Fruit fly (Drosophila melanogaster) whole organism, embryonic: ENCODE results near the gene CG2278.

Experiments used
- Abd-B ChIP-seq: fragments of 200-800 bp; sonication (Bioruptor generic); optimal IDR thresholded peaks from 2 replicates; lab custom pipeline; 2018; ENCODE audit warnings: missing biosample characterization, mild to moderate bottlenecking, missing genetic modification characterization, moderate library complexity
- Blimp-1 ChIP-seq: fragments of 200-800 bp; sonication (Bioruptor generic); optimal IDR thresholded peaks from 3 replicates; lab custom pipeline; 2018; ENCODE audit warnings: missing biosample characterization, missing genetic modification characterization, mild to moderate bottlenecking, moderate library complexity, missing genetic modification reagents
- CG11504 ChIP-seq: fragments of 200-800 bp; sonication (Bioruptor generic); optimal IDR thresholded peaks from 3 replicates; lab custom pipeline; 2019; ENCODE audit warnings: missing biosample characterization, mild to moderate bottlenecking, missing genetic modification characterization, moderate library complexity
- CG15269 ChIP-seq: fragments of 200-800 bp; sonication (Bioruptor generic); optimal IDR thresholded peaks from 2 replicates; lab custom pipeline; 2018; ENCODE audit warnings: missing biosample characterization, mild to moderate bottlenecking, missing genetic modification characterization, moderate library complexity
- CG15696 ChIP-seq: fragments of 200-800 bp; sonication (Bioruptor generic); optimal IDR thresholded peaks from 2 replicates; lab custom pipeline; 2019; ENCODE audit warnings: missing biosample characterization, mild to moderate bottlenecking, missing genetic modification characterization, moderate library complexity
- CG1603 ChIP-seq: fragments of 200-800 bp; sonication (Bioruptor generic); optimal IDR thresholded peaks from 2 replicates; lab custom pipeline; 2019; ENCODE audit warnings: missing biosample characterization, mild to moderate bottlenecking, missing genetic modification characterization, moderate library complexity
- CG16863 ChIP-seq: fragments of 200-800 bp; sonication (Bioruptor generic); optimal IDR thresholded peaks from 3 replicates; lab custom pipeline; 2016; ENCODE audit warnings: missing biosample characterization, missing genetic modification characterization
- CG17361 ChIP-seq: fragments of 200-800 bp; sonication (Bioruptor generic); IDR thresholded peaks from 3 replicates; pipeline ENCODE4 v1.3.6; 2022; ENCODE audit warnings: missing biosample characterization, missing genetic modification characterization
- CG2120 ChIP-seq: fragments of 200-800 bp; sonication (Bioruptor generic); optimal IDR thresholded peaks from 3 replicates; lab custom pipeline; 2016; ENCODE audit warnings: missing biosample characterization, missing genetic modification characterization
- CG30020 ChIP-seq: fragments of 200-800 bp; optimal IDR thresholded peaks from 2 replicates; lab custom pipeline; 2019; ENCODE audit warnings: missing biosample characterization, mild to moderate bottlenecking, missing genetic modification characterization, moderate library complexity
- CG3838 ChIP-seq: fragments of 200-800 bp; sonication (Bioruptor generic); optimal IDR thresholded peaks from 3 replicates; lab custom pipeline; 2016; ENCODE audit warnings: missing biosample characterization, missing genetic modification characterization
- CG3847 ChIP-seq: fragments of 200-800 bp; sonication (Bioruptor generic); IDR thresholded peaks from 2 replicates; pipeline ENCODE4 v1.3.6; 2022; ENCODE audit warnings: missing biosample characterization, missing genetic modification characterization
- CG4617 ChIP-seq: fragments of 200-800 bp; sonication (Bioruptor generic); optimal IDR thresholded peaks from 3 replicates; lab custom pipeline; 2016; ENCODE audit warnings: missing biosample characterization, missing genetic modification characterization, borderline replicate concordance
- CG6254 ChIP-seq: fragments of 200-800 bp; sonication (Bioruptor generic); optimal IDR thresholded peaks from 3 replicates; lab custom pipeline; 2017; ENCODE audit warnings: mild to moderate bottlenecking, missing biosample characterization, missing genetic modification reagents, missing genetic modification characterization
- CG6791 ChIP-seq: fragments of 200-800 bp; sonication (Bioruptor generic); IDR thresholded peaks from 3 replicates; pipeline ENCODE4 v1.3.6; 2022; ENCODE audit warnings: missing biosample characterization, missing genetic modification characterization; ENCODE audit not compliant: partially characterized antibody
- CG8281 ChIP-seq: fragments of 200-800 bp; sonication (Bioruptor generic); optimal IDR thresholded peaks from 2 replicates; lab custom pipeline; 2018; ENCODE audit warnings: missing biosample characterization, mild to moderate bottlenecking, missing genetic modification characterization, moderate library complexity
- CG9727 ChIP-seq: fragments of 200-800 bp; sonication (Bioruptor generic); optimal IDR thresholded peaks from 3 replicates; lab custom pipeline; 2017; ENCODE audit warnings: missing biosample characterization, mild to moderate bottlenecking, missing genetic modification characterization
- CG9876 ChIP-seq: fragments of 200-800 bp; sonication (Bioruptor generic); optimal IDR thresholded peaks from 2 replicates; lab custom pipeline; 2016; ENCODE audit warnings: missing biosample characterization, missing genetic modification characterization
- D ChIP-seq, 2 experiments: fragments of 200-800 bp in 1 of 2; fragments of >200 bp in 1 of 2; sonication (Bioruptor generic) in 1 of 2; optimal IDR thresholded peaks; 2 replicates in 1 of 2; 3 replicates in 1 of 2; lab custom pipeline; 2017; ENCODE audit warnings: mild to moderate bottlenecking in 1 of 2, missing biosample characterization in 1 of 2, missing genetic modification characterization in 1 of 2, missing genetic modification reagents in 1 of 2
- D19A ChIP-seq: fragments of 200-800 bp; optimal IDR thresholded peaks from 3 replicates; lab custom pipeline; 2019; ENCODE audit warnings: missing biosample characterization, mild to moderate bottlenecking, missing genetic modification characterization, moderate library complexity
- Dbx ChIP-seq: fragments of 200-800 bp; sonication (Bioruptor generic); IDR thresholded peaks from 3 replicates; pipeline ENCODE4 v1.3.6; 2022; ENCODE audit warnings: missing biosample characterization, missing genetic modification characterization
- Drgx ChIP-seq: fragments of 200-800 bp; sonication (Bioruptor generic); IDR thresholded peaks from 2 replicates; pipeline ENCODE4 v1.3.6; 2022; ENCODE audit warnings: missing biosample characterization, missing genetic modification characterization
- ERR ChIP-seq: fragments of 200-800 bp; sonication (Bioruptor generic); optimal IDR thresholded peaks from 2 replicates; lab custom pipeline; 2016; ENCODE audit warnings: missing biosample characterization, missing genetic modification characterization
- Ets65A ChIP-seq: fragments of 200-800 bp; sonication (Bioruptor generic); peaks from one replicate; lab custom pipeline; 2016; ENCODE audit warnings: missing biosample characterization, missing genetic modification characterization
- Fer1 ChIP-seq: fragments of 200-800 bp; sonication (Bioruptor generic); optimal IDR thresholded peaks from 2 replicates; lab custom pipeline; 2017; ENCODE audit warnings: missing biosample characterization, mild to moderate bottlenecking, missing genetic modification characterization
- H15 ChIP-seq: fragments of 200-800 bp; sonication (Bioruptor generic); IDR thresholded peaks from 3 replicates; pipeline ENCODE4 v1.3.6; 2022; ENCODE audit warnings: missing biosample characterization, missing genetic modification characterization
- HmgZ ChIP-seq: fragments of 200-800 bp; sonication (Bioruptor generic); optimal IDR thresholded peaks from 2 replicates; lab custom pipeline; 2018; ENCODE audit warnings: missing biosample characterization, mild to moderate bottlenecking, missing genetic modification characterization
- Hsf ChIP-seq: fragments of 200-800 bp; sonication (Bioruptor generic); optimal IDR thresholded peaks from 3 replicates; lab custom pipeline; 2016; ENCODE audit warnings: missing biosample characterization, missing genetic modification characterization
- Kr ChIP-seq: fragments of 200-800 bp; sonication (Bioruptor generic); optimal IDR thresholded peaks from 2 replicates; lab custom pipeline; 2017; ENCODE audit warnings: missing biosample characterization, mild to moderate bottlenecking, missing genetic modification characterization
- MBD-R2 ChIP-seq: fragments of 200-800 bp; sonication (Bioruptor generic); IDR thresholded peaks from 2 replicates; pipeline ENCODE4 v1.3.6; 2022; ENCODE audit warnings: missing biosample characterization, missing genetic modification characterization
- MESR4 ChIP-seq: fragments of 200-800 bp; sonication (Bioruptor generic); optimal IDR thresholded peaks from 2 replicates; lab custom pipeline; 2018; ENCODE audit warnings: missing biosample characterization, mild to moderate bottlenecking, missing genetic modification characterization, moderate library complexity
- Neu2 ChIP-seq: fragments of 200-800 bp; sonication (Bioruptor generic); optimal IDR thresholded peaks from 3 replicates; lab custom pipeline; 2016; ENCODE audit warnings: missing biosample characterization, missing genetic modification characterization, borderline replicate concordance
- Nf-YC ChIP-seq: fragments of 200-800 bp; optimal IDR thresholded peaks from 3 replicates; lab custom pipeline; 2019; ENCODE audit warnings: missing biosample characterization, mild to moderate bottlenecking, missing genetic modification characterization, moderate library complexity
- Sox100B ChIP-seq: fragments of 200-800 bp; sonication (Bioruptor generic); optimal IDR thresholded peaks from 3 replicates; lab custom pipeline; 2018; ENCODE audit warnings: missing biosample characterization, mild to moderate bottlenecking, missing genetic modification characterization
- az2 ChIP-seq: fragments of 200-800 bp; sonication (Bioruptor generic); optimal IDR thresholded peaks from 3 replicates; lab custom pipeline; 2016; ENCODE audit warnings: missing biosample characterization, missing genetic modification characterization
- dm ChIP-seq: fragments of 200-800 bp; sonication (Bioruptor generic); optimal IDR thresholded peaks from 3 replicates; lab custom pipeline; 2016; ENCODE audit warnings: missing biosample characterization, missing genetic modification characterization
- dmrt99B ChIP-seq: fragments of 200-800 bp; sonication (Bioruptor generic); optimal IDR thresholded peaks from 2 replicates; lab custom pipeline; 2018; ENCODE audit warnings: missing biosample characterization, mild to moderate bottlenecking, missing genetic modification characterization, moderate library complexity
- emc ChIP-seq: fragments of 200-800 bp; sonication (Bioruptor generic); optimal IDR thresholded peaks from 2 replicates; lab custom pipeline; 2016; ENCODE audit warnings: missing biosample characterization, missing genetic modification characterization
- eyg ChIP-seq: fragments of 200-800 bp; sonication (Bioruptor generic); optimal IDR thresholded peaks from 3 replicates; lab custom pipeline; 2016; ENCODE audit warnings: missing biosample characterization, missing genetic modification characterization
- fd96Cb ChIP-seq: fragments of 200-800 bp; sonication (Bioruptor generic); optimal IDR thresholded peaks from 2 replicates; lab custom pipeline; 2018; ENCODE audit warnings: missing biosample characterization, mild to moderate bottlenecking, missing genetic modification characterization, moderate library complexity
- gsb ChIP-seq: fragments of 200-800 bp; sonication (Bioruptor generic); IDR thresholded peaks from 2 replicates; pipeline ENCODE4 v1.3.6; 2022; ENCODE audit warnings: missing biosample characterization, missing genetic modification characterization
- ken ChIP-seq: fragments of 200-800 bp; sonication (Bioruptor generic); IDR thresholded peaks from 3 replicates; pipeline ENCODE4 v1.3.6; 2022; ENCODE audit warnings: missing biosample characterization, missing genetic modification characterization
- lola ChIP-seq, 3 experiments: fragments of >200 bp in 2 of 3; fragments of 200-800 bp in 1 of 3; sonication (Bioruptor generic) in 1 of 3; optimal IDR thresholded peaks; 2 replicates each; lab custom pipeline; 2017 to 2019; ENCODE audit warnings: missing biosample characterization in 3 of 3, missing genetic modification characterization in 3 of 3, mild to moderate bottlenecking in 1 of 3, moderate library complexity in 1 of 3
- sens ChIP-seq: fragments of 200-800 bp; sonication (Bioruptor generic); peaks from one replicate; lab custom pipeline; 2016; ENCODE audit warnings: missing biosample characterization, missing genetic modification characterization
- slbo ChIP-seq: fragments of 200-800 bp; sonication (Bioruptor generic); IDR thresholded peaks from 2 replicates; pipeline ENCODE4 v1.3.6; 2022; ENCODE audit warnings: missing biosample characterization, missing genetic modification characterization
- tx ChIP-seq: fragments of 200-800 bp; sonication (Bioruptor generic); optimal IDR thresholded peaks from 2 replicates; lab custom pipeline; 2016; ENCODE audit warnings: missing biosample characterization, missing genetic modification characterization
- vnd ChIP-seq: fragments of 200-800 bp; sonication (Bioruptor generic); IDR thresholded peaks from 3 replicates; pipeline ENCODE4 v1.3.6; 2022; ENCODE audit warnings: missing biosample characterization, missing genetic modification characterization; ENCODE audit not compliant: partially characterized antibody
- wek ChIP-seq: fragments of 200-800 bp; sonication (Bioruptor generic); optimal IDR thresholded peaks from 3 replicates; lab custom pipeline; 2018; ENCODE audit warnings: missing biosample characterization, mild to moderate bottlenecking, missing genetic modification characterization, moderate library complexity
- zf30C ChIP-seq: fragments of 200-800 bp; sonication (Bioruptor generic); optimal IDR thresholded peaks from 3 replicates; lab custom pipeline; 2018; ENCODE audit warnings: missing biosample characterization, mild to moderate bottlenecking, missing genetic modification characterization
- zfh1 ChIP-seq: fragments of 200-800 bp; sonication (Bioruptor generic); IDR thresholded peaks from 3 replicates; pipeline ENCODE4 v1.3.6; 2022; ENCODE audit warnings: missing biosample characterization, missing genetic modification characterization

CG2278 gene

dm6 chrX:8122834-8123233, 47.2 kb downstream of the CG2278 start (continued):
- peak; percentile 32 for TF ChIP-seq zf30C (GFP tag; lab: Kevin White, UChicago)
- TF ChIP-seq H15: no peak
- no peak for TF ChIP-seq D (optimal IDR thresholded peaks at IDR 0.05; lab: Kevin White, UChicago)
- TF ChIP-seq D (GFP tag; optimal IDR thresholded peaks at IDR 0.05; lab: Kevin White, UChicago): peak; percentile 28
- no peak for TF ChIP-seq MESR4
- no peak for TF ChIP-seq CG4617 (GFP tag; lab: Kevin White, UChicago)
- TF ChIP-seq Dbx (GFP tag; lab: Robert Waterston, UW): no peak
- TF ChIP-seq MBD-R2 (GFP tag; lab: Robert Waterston, UW): no peak
- peak in 1 of 3 experiments; percentile 57 for TF ChIP-seq lola (GFP tag; optimal IDR thresholded peaks at IDR 0.05; lab: Kevin White, UChicago)
- TF ChIP-seq CG9876: no peak
- no peak for TF ChIP-seq ken (GFP tag; lab: Robert Waterston, UW)
- peak; percentile 26 for TF ChIP-seq dmrt99B (tag; lab: Kevin White, UChicago)
- TF ChIP-seq gsb (GFP tag; lab: Robert Waterston, UW): no peak
- TF ChIP-seq eyg (GFP tag; lab: Kevin White, UChicago): no peak
- TF ChIP-seq Sox100B (GFP tag; lab: Kevin White, UChicago): peak; percentile 18
- TF ChIP-seq D19A: peak; percentile 21
- TF ChIP-seq wek: no peak
- peak; percentile 70 for TF ChIP-seq Drgx (GFP tag; lab: Robert Waterston, UW)
- TF ChIP-seq zfh1 (GFP tag; lab: Robert Waterston, UW): 0 out of 3 replicates have a peak, but pooled peaks have one; percentile 4
- no peak for TF ChIP-seq vnd (GFP tag; lab: Robert Waterston, UW)
- no peak for TF ChIP-seq Hsf (GFP tag; lab: Kevin White, UChicago)
- TF ChIP-seq CG1603: peak; percentile 38
- 0 out of 3 replicates have a peak, but pooled peaks have one; percentile 29 for TF ChIP-seq CG17361 (GFP tag; lab: Robert Waterston, UW)
- TF ChIP-seq Abd-B: no peak
- TF ChIP-seq Ets65A: no peak
- TF ChIP-seq ERR: no peak
- TF ChIP-seq CG8281 (tag; lab: Kevin White, UChicago): no peak
- TF ChIP-seq CG16863: peak; percentile 5
- TF ChIP-seq CG15696: peak; percentile 11
- no peak for TF ChIP-seq Neu2 (GFP tag; lab: Kevin White, UChicago)
- TF ChIP-seq CG6254 (GFP tag; lab: Kevin White, UChicago): peak; percentile 22
- TF ChIP-seq CG3838 (GFP tag; lab: Kevin White, UChicago): no peak
- no peak for TF ChIP-seq CG15269
- TF ChIP-seq CG2120 (GFP tag; lab: Kevin White, UChicago): no peak
- TF ChIP-seq az2 (GFP tag; lab: Kevin White, UChicago): peak; percentile 2
- TF ChIP-seq Fer1 (GFP tag; lab: Kevin White, UChicago): no peak
- peak; percentile 79 for TF ChIP-seq sens
- TF ChIP-seq CG6791 (GFP tag; lab: Robert Waterston, UW): no peak
- no peak for TF ChIP-seq Nf-YC (tag; lab: Kevin White, UChicago)
- TF ChIP-seq tx (GFP tag; lab: Kevin White, UChicago): no peak
- TF ChIP-seq dm (GFP tag; lab: Kevin White, UChicago): no peak
- TF ChIP-seq CG11504 (tag; lab: Kevin White, UChicago): peak; percentile 10
- peak; percentile 83 for TF ChIP-seq Blimp-1 (GFP tag; lab: Kevin White, UChicago)
- no peak for TF ChIP-seq slbo (GFP tag; lab: Robert Waterston, UW)
- peak; percentile 20 for TF ChIP-seq fd96Cb (tag; lab: Kevin White, UChicago)
- TF ChIP-seq CG9727 (GFP tag; lab: Kevin White, UChicago): peak; percentile 40
- TF ChIP-seq CG3847 (GFP tag; lab: Robert Waterston, UW): no peak
- no peak for TF ChIP-seq HmgZ (tag; lab: Kevin White, UChicago)
- no peak for TF ChIP-seq Kr (GFP tag; lab: Kevin White, UChicago)
- TF ChIP-seq CG30020 (tag; lab: Kevin White, UChicago): no peak
- TF ChIP-seq emc (GFP tag; lab: Kevin White, UChicago): no peak
